Worm (Caenorhabditis elegans) whole organism, midembryonic: Measurements from ENCODE around the gene Y75B8A.25.

Experiments
- T22C8.4 ChIP-seq: fragments of 200-800 bp; sonication (Bioruptor generic); IDR thresholded peaks from 2 replicates; pipeline ENCODE4 v1.3.6; 2022; ENCODE audit warnings: missing genetic modification characterization, missing compliant biosample characterization
- flt-1 ChIP-seq: fragments of 200-800 bp; sonication (Bioruptor generic); IDR thresholded peaks from 2 replicates; pipeline ENCODE4 v1.3.6; 2022; ENCODE audit warnings: missing genetic modification characterization, missing compliant biosample characterization
- med-1 ChIP-seq: sonication (generic microtip); optimal IDR thresholded peaks from 2 replicates; lab custom pipeline; 2017; ENCODE audit warnings: missing genetic modification characterization, mild to moderate bottlenecking, missing compliant biosample characterization, antibody characterized with exemption, missing genetic modification reagents; ENCODE audit not compliant: insufficient read depth
- ztf-23 ChIP-seq: fragments of 200-800 bp; sonication (Bioruptor generic); IDR thresholded peaks from 2 replicates; pipeline ENCODE4 v1.3.6; 2022; ENCODE audit warnings: missing genetic modification reagents, missing genetic modification characterization, missing compliant biosample characterization

- TF ChIP-seq flt-1: no peak
- no peak for TF ChIP-seq T22C8.4 (GFP tag; lab: Robert Waterston, UW)
- no peak for TF ChIP-seq ztf-23
- TF ChIP-seq med-1 (GFP tag; lab: Kevin White, UChicago): no peak
These were observed 53.7 kb downstream of the Y75B8A.25 start, which contains the start of the genes zip-12 and Y75B8A.63 for ce11 chrIII:12327528-12327997.
